Worm (Caenorhabditis elegans) whole organism, L4 larva: ENCODE measurements around the gene hlh-3.
A peak's percentile ranks its signal among the peaks of the same experiment; 100 is the strongest.

Source experiments
- F10B5.3 ChIP-seq: sonication (generic microtip); optimal IDR thresholded peaks from 2 replicates; lab custom pipeline; 2016; ENCODE audit warnings: mild to moderate bottlenecking, missing genetic modification characterization, missing compliant biosample characterization
- F37D6.2 ChIP-seq: sonication (generic microtip); optimal IDR thresholded peaks from 2 replicates; lab custom pipeline; 2016; ENCODE audit warnings: mild to moderate bottlenecking, missing genetic modification characterization, missing compliant biosample characterization
- F44E2.7 ChIP-seq: fragments of 200-800 bp; sonication (Bioruptor generic); IDR thresholded peaks from 2 replicates; pipeline ENCODE4 v2.1.2; 2022; ENCODE audit warnings: missing genetic modification characterization, missing compliant biosample characterization
- F49E8.2 ChIP-seq: sonication (generic microtip); optimal IDR thresholded peaks from 2 replicates; lab custom pipeline; 2016; ENCODE audit warnings: missing compliant biosample characterization, mild to moderate bottlenecking, missing genetic modification characterization, borderline replicate concordance
- Y105C5A.15 ChIP-seq: fragments of 200-800 bp; sonication (Bioruptor generic); IDR thresholded peaks from 2 replicates; pipeline ENCODE4 v1.3.6; 2022; ENCODE audit warnings: missing genetic modification characterization, missing compliant biosample characterization
- ama-1 ChIP-seq: fragments of 150-350 bp; optimal IDR thresholded peaks from 2 replicates; lab custom pipeline; 2014; ENCODE audit warnings: inconsistent platforms, mixed read lengths
- attf-4 ChIP-seq: sonication (generic microtip); optimal IDR thresholded peaks from 3 replicates; lab custom pipeline; 2017; ENCODE audit warnings: missing biosample characterization, missing genetic modification characterization
- ceh-20 ChIP-seq: fragments of 200-800 bp; sonication (Bioruptor generic); IDR thresholded peaks from 2 replicates; pipeline ENCODE4 v1.3.6; 2022; ENCODE audit warnings: missing genetic modification reagents, missing genetic modification characterization, missing compliant biosample characterization
- ceh-32 ChIP-seq: sonication (generic microtip); optimal IDR thresholded peaks from 2 replicates; lab custom pipeline; 2016; ENCODE audit warnings: mild to moderate bottlenecking, missing genetic modification characterization, missing compliant biosample characterization; ENCODE audit not compliant: poor library complexity
- ceh-44 ChIP-seq: fragments of 200-800 bp; sonication (Bioruptor generic); IDR thresholded peaks from 2 replicates; pipeline ENCODE4 v1.3.6; 2022; ENCODE audit warnings: missing genetic modification reagents, missing genetic modification characterization, missing compliant biosample characterization
- daf-16 ChIP-seq, 3 experiments: sonication (generic microtip); optimal IDR thresholded peaks; 2 replicates each; lab custom pipeline; 2016 to 2017; ENCODE audit warnings: missing genetic modification characterization in 3 of 3, missing genetic modification reagents in 3 of 3, mild to moderate bottlenecking in 2 of 3, missing compliant biosample characterization in 2 of 3, missing biosample characterization in 1 of 3, moderate library complexity in 1 of 3
- daf-19 ChIP-seq: fragments of 200-800 bp; sonication (Bioruptor generic); conservative IDR thresholded peaks from 2 replicates; pipeline ENCODE4 v1.3.6; 2022; ENCODE audit warnings: missing genetic modification characterization, missing compliant biosample characterization
- daf-8 ChIP-seq: fragments of 200-800 bp; sonication (Bioruptor generic); IDR thresholded peaks from 2 replicates; pipeline ENCODE4 v1.3.6; 2022; ENCODE audit warnings: missing genetic modification characterization, missing compliant biosample characterization
- duxl-1 ChIP-seq: sonication (generic microtip); optimal IDR thresholded peaks from 2 replicates; lab custom pipeline; 2016; ENCODE audit warnings: mild to moderate bottlenecking, missing genetic modification characterization, moderate library complexity, missing compliant biosample characterization; ENCODE audit not compliant: poor library complexity
- fkh-10 ChIP-seq: fragments of 150-350 bp; optimal IDR thresholded peaks from 2 replicates; lab custom pipeline; 2014; ENCODE audit warnings: missing biosample characterization, missing genetic modification reagents, missing genetic modification characterization
- hif-1 ChIP-seq, 2 experiments: sonication (generic microtip); optimal IDR thresholded peaks; 2 replicates each; lab custom pipeline; 2016 to 2017; ENCODE audit warnings: missing compliant biosample characterization in 2 of 2, missing genetic modification characterization in 2 of 2, missing genetic modification reagents in 2 of 2, missing genotype in 2 of 2, mild to moderate bottlenecking in 1 of 2
- hlh-11 ChIP-seq: fragments of 200-800 bp; sonication (Bioruptor generic); optimal IDR thresholded peaks from 2 replicates; lab custom pipeline; 2018; ENCODE audit warnings: mild to moderate bottlenecking, missing genetic modification characterization, missing compliant biosample characterization
- lin-1 ChIP-seq: fragments of 200-800 bp; sonication (Bioruptor generic); IDR thresholded peaks from 2 replicates; pipeline ENCODE4 v1.3.6; 2022; ENCODE audit warnings: missing genetic modification reagents, missing genetic modification characterization, missing compliant biosample characterization
- lin-13 ChIP-seq: fragments of 150-350 bp; optimal IDR thresholded peaks from 2 replicates; lab custom pipeline; 2014; ENCODE audit warnings: missing biosample characterization, missing genetic modification reagents, missing genetic modification characterization
- lin-39 ChIP-seq: fragments of 150-350 bp; optimal IDR thresholded peaks from 2 replicates; lab custom pipeline; 2014; ENCODE audit warnings: missing biosample characterization, missing genetic modification reagents, missing genetic modification characterization
- lir-3 ChIP-seq: sonication (generic microtip); optimal IDR thresholded peaks from 2 replicates; lab custom pipeline; 2016; ENCODE audit warnings: mild to moderate bottlenecking, missing genetic modification characterization, missing compliant biosample characterization
- nhr-102 ChIP-seq: sonication (generic microtip); optimal IDR thresholded peaks from 2 replicates; lab custom pipeline; 2016; ENCODE audit warnings: mild to moderate bottlenecking, missing genetic modification characterization, moderate library complexity, missing compliant biosample characterization
- nhr-11 ChIP-seq: fragments of 150-350 bp; optimal IDR thresholded peaks from 2 replicates; lab custom pipeline; 2014; ENCODE audit warnings: missing biosample characterization, missing genetic modification characterization
- nhr-111 ChIP-seq: fragments of 200-800 bp; sonication (Bioruptor generic); optimal IDR thresholded peaks from 2 replicates; lab custom pipeline; 2018; ENCODE audit warnings: mild to moderate bottlenecking, missing genetic modification characterization, missing compliant biosample characterization
- nhr-77 ChIP-seq: fragments of 150-350 bp; optimal IDR thresholded peaks from 2 replicates; lab custom pipeline; 2014; ENCODE audit warnings: missing biosample characterization, missing genetic modification characterization
- php-3 ChIP-seq: fragments of 200-800 bp; sonication (Bioruptor generic); IDR thresholded peaks from 2 replicates; pipeline ENCODE4 v1.3.6; 2022; ENCODE audit warnings: missing genetic modification reagents, missing genetic modification characterization, missing compliant biosample characterization
- sdz-12 ChIP-seq: fragments of 200-800 bp; sonication (Bioruptor generic); optimal IDR thresholded peaks from 2 replicates; lab custom pipeline; 2018; ENCODE audit warnings: mild to moderate bottlenecking, missing genetic modification characterization, missing compliant biosample characterization
- spr-3 ChIP-seq: fragments of 200-800 bp; sonication (Bioruptor generic); optimal IDR thresholded peaks from 2 replicates; lab custom pipeline; 2018; ENCODE audit warnings: mild to moderate bottlenecking, missing genetic modification characterization, missing compliant biosample characterization
- tra-1 ChIP-seq: fragments of 200-800 bp; sonication (Bioruptor generic); IDR thresholded peaks from 2 replicates; pipeline ENCODE4 v1.3.6; 2022; ENCODE audit warnings: missing genetic modification reagents, missing genetic modification characterization, missing compliant biosample characterization
- unc-130 ChIP-seq: sonication (generic microtip); optimal IDR thresholded peaks from 2 replicates; lab custom pipeline; 2016; ENCODE audit warnings: missing genetic modification reagents, missing genetic modification characterization, missing compliant biosample characterization
- unc-62 ChIP-seq, 3 experiments: fragments of 150-350 bp in 1 of 3; sonication (generic microtip); optimal IDR thresholded peaks in 2 of 3; peaks in 1 of 3; 1 replicate in 1 of 3; 2 replicates in 2 of 3; lab custom pipeline; 2014 to 2017; ENCODE audit warnings: missing biosample characterization in 3 of 3, missing genetic modification characterization in 3 of 3, missing genetic modification reagents in 3 of 3, missing genotype in 1 of 3
- vab-7 ChIP-seq: fragments of 200-800 bp; sonication (Bioruptor generic); IDR thresholded peaks from 2 replicates; pipeline ENCODE4 v1.3.6; 2022; ENCODE audit warnings: missing genetic modification reagents, missing genetic modification characterization, missing compliant biosample characterization
- zfp-2 ChIP-seq: sonication (generic microtip); optimal IDR thresholded peaks from 2 replicates; lab custom pipeline; 2016; ENCODE audit warnings: mild to moderate bottlenecking, missing genetic modification characterization, missing compliant biosample characterization
- zfp-3 ChIP-seq: fragments of 200-800 bp; sonication (Bioruptor generic); conservative IDR thresholded peaks from 2 replicates; pipeline ENCODE4 v1.3.6; 2022; ENCODE audit warnings: missing genetic modification reagents, missing genetic modification characterization, missing compliant biosample characterization
- zip-11 ChIP-seq: fragments of 200-800 bp; sonication (Bioruptor generic); IDR thresholded peaks from 2 replicates; pipeline ENCODE4 v1.3.6; 2022; ENCODE audit warnings: missing genetic modification characterization, missing compliant biosample characterization

Gene hlh-3

DNA sequence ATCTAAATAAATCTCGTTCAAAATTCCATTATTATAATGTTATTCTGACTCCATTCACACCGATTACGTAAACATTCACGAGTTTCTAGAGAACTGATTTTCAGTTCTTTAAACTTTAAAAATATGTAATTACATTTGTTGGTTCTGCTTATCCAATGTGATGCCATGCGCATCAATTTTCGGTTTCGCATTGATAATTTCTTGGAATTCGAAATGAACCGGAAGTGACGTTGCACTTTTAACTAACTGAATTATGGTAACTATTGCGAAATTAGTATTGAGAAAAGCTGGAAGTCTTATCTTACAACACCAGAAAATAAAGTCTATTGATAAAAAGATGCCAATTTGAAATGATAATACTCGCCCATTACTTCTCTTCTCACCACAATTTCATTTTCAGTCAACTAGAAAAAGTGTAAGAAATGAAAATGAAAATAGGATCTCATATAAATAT lies 31.4 kb downstream of the hlh-3 start (continued):
- TF ChIP-seq ceh-32 (tag; lab: Kevin White, UChicago) (no peak), Y105C5A.15 (GFP tag; lab: Robert Waterston, UW) (no peak), F37D6.2 (tag; lab: Kevin White, UChicago) (peak; percentile 7), tra-1 (GFP tag; lab: Robert Waterston, UW) (no peak), nhr-11 (tag; lab: Kevin White, UChicago) (peak; percentile 8), hif-1 (tag; optimal IDR thresholded peaks at IDR 0.05; lab: Kevin White, UChicago) (no peak), zip-11 (GFP tag; lab: Robert Waterston, UW) (no peak), unc-130 (GFP tag; lab: Kevin White, UChicago) (no peak), ceh-20 (GFP tag; lab: Robert Waterston, UW) (no peak), F10B5.3 (tag; lab: Kevin White, UChicago) (no peak), fkh-10 (no peak), daf-19 (GFP tag; lab: Robert Waterston, UW) (0 out of 2 replicates have a peak, but pooled peaks have one; percentile 55), lin-39 (no peak), hlh-11 (tag; lab: Kevin White, UChicago) (peak; percentile 36), lin-1 (GFP tag; lab: Robert Waterston, UW) (peak; percentile 67; the same call in 1 of the 2 replicates), php-3 (GFP tag; lab: Robert Waterston, UW) (no peak), nhr-77 (tag; lab: Kevin White, UChicago) (peak; percentile 70), sdz-12 (no peak), attf-4 (tag; lab: Kevin White, UChicago) (no peak), daf-16 (GFP tag; optimal IDR thresholded peaks at IDR 0.05; lab: Kevin White, UChicago) (no peak), daf-16 (tag; optimal IDR thresholded peaks at IDR 0.05; lab: Kevin White, UChicago) (peak; percentile 60), duxl-1 (no peak), spr-3 (GFP tag; lab: Kevin White, UChicago) (no peak), ceh-44 (GFP tag; lab: Robert Waterston, UW) (no peak), lir-3 (no peak), vab-7 (GFP tag; lab: Robert Waterston, UW) (no peak), unc-62 (GFP tag; optimal IDR thresholded peaks at IDR 0.05 in 1 of 2; lab: Kevin White, UChicago) (peak in 1 of 2 experiments; percentile 34), unc-62 (tag; optimal IDR thresholded peaks at IDR 0.05; lab: Kevin White, UChicago) (no peak), F49E8.2 (tag; lab: Kevin White, UChicago) (no peak), F44E2.7 (GFP tag; lab: Robert Waterston, UW) (no peak), nhr-111 (GFP tag; lab: Kevin White, UChicago) (no peak), zfp-3 (GFP tag; lab: Robert Waterston, UW) (no peak), daf-8 (GFP tag; lab: Robert Waterston, UW) (no peak)

DNA sequence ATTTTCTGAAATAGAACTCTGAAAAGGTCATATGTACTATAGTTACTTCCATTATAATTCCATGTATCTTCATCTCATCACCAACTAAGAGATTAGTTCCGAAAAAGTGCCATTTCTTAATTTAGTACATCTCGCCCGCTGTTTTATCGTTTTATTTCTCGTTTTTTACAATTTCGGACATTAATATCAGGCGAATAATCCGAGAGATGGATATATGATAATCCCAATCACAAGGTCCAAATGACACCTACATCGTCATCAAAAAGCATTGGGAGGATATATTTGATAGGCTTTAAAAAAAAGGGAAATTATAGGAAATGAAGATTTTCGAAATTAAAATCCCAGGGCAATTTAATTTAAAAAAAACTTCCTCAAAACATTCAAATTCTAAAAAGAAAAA lies 33.9 kb downstream of the hlh-3 start:
- no peak for TF ChIP-seq nhr-11 (tag; lab: Kevin White, UChicago)
- no peak for TF ChIP-seq php-3 (GFP tag; lab: Robert Waterston, UW)
- TF ChIP-seq lin-13 (GFP tag; lab: Kevin White, UChicago) = no peak
- TF ChIP-seq ama-1 (lab: Kevin White, UChicago) = no peak
- no peak for TF ChIP-seq F49E8.2 (tag; lab: Kevin White, UChicago)
- TF ChIP-seq ceh-20 (GFP tag; lab: Robert Waterston, UW) = no peak
- no peak for TF ChIP-seq zfp-2 (tag; lab: Kevin White, UChicago)
- no peak for TF ChIP-seq nhr-102
